Fruit fly (Drosophila melanogaster) whole organism, embryonic: ENCODE results near the gene Lsp1alpha.

Experiments
- Abd-B ChIP-seq: fragments of 200-800 bp; sonication (Bioruptor generic); optimal IDR thresholded peaks from 2 replicates; lab custom pipeline; 2018; ENCODE audit warnings: missing biosample characterization, mild to moderate bottlenecking, missing genetic modification characterization, moderate library complexity
- Aef1 ChIP-seq: fragments of 200-800 bp; sonication (Bioruptor generic); IDR thresholded peaks from 3 replicates; pipeline ENCODE4 v1.3.6; 2022; ENCODE audit warnings: missing biosample characterization, missing genetic modification characterization
- Antp ChIP-seq: fragments of 200-800 bp; sonication (Bioruptor generic); optimal IDR thresholded peaks from 3 replicates; lab custom pipeline; 2016; ENCODE audit warnings: missing biosample characterization, missing genetic modification characterization
- C15 ChIP-seq: fragments of 200-800 bp; sonication (Bioruptor generic); IDR thresholded peaks from 3 replicates; pipeline ENCODE4 v1.3.6; 2022; ENCODE audit warnings: missing biosample characterization, missing genetic modification characterization
- CG10431 ChIP-seq: fragments of 200-800 bp; sonication (Bioruptor generic); optimal IDR thresholded peaks from 3 replicates; lab custom pipeline; 2018; ENCODE audit warnings: missing biosample characterization, mild to moderate bottlenecking, missing genetic modification characterization
- CG10979 ChIP-seq: fragments of 200-800 bp; sonication (Bioruptor generic); optimal IDR thresholded peaks from 2 replicates; lab custom pipeline; 2018; ENCODE audit warnings: missing biosample characterization, mild to moderate bottlenecking, missing genetic modification characterization, moderate library complexity
- CG11695 ChIP-seq: fragments of 200-800 bp; sonication (Bioruptor generic); IDR thresholded peaks from 3 replicates; pipeline ENCODE4 v1.3.6; 2022; ENCODE audit warnings: missing biosample characterization, missing genetic modification characterization
- CG12236 ChIP-seq: fragments of 200-800 bp; sonication (Bioruptor generic); optimal IDR thresholded peaks from 2 replicates; lab custom pipeline; 2016; ENCODE audit warnings: missing biosample characterization, missing genetic modification characterization
- CG12942 ChIP-seq: fragments of 200-800 bp; sonication (Bioruptor generic); optimal IDR thresholded peaks from 3 replicates; lab custom pipeline; 2016; ENCODE audit warnings: missing biosample characterization, missing genetic modification characterization
- CG13287 ChIP-seq: fragments of 200-800 bp; sonication (Bioruptor generic); IDR thresholded peaks from 2 replicates; pipeline ENCODE4 v1.3.6; 2022; ENCODE audit warnings: missing biosample characterization, missing genetic modification characterization; ENCODE audit not compliant: partially characterized antibody
- CG15269 ChIP-seq: fragments of 200-800 bp; sonication (Bioruptor generic); optimal IDR thresholded peaks from 2 replicates; lab custom pipeline; 2018; ENCODE audit warnings: missing biosample characterization, mild to moderate bottlenecking, missing genetic modification characterization, moderate library complexity
- CG15601 ChIP-seq: fragments of 200-800 bp; sonication (Bioruptor generic); optimal IDR thresholded peaks from 3 replicates; lab custom pipeline; 2019; ENCODE audit warnings: missing biosample characterization, mild to moderate bottlenecking, missing genetic modification characterization, moderate library complexity
- CG15696 ChIP-seq: fragments of 200-800 bp; sonication (Bioruptor generic); optimal IDR thresholded peaks from 2 replicates; lab custom pipeline; 2019; ENCODE audit warnings: missing biosample characterization, mild to moderate bottlenecking, missing genetic modification characterization, moderate library complexity
- CG1602 ChIP-seq: fragments of 200-800 bp; sonication (Bioruptor generic); optimal IDR thresholded peaks from 3 replicates; lab custom pipeline; 2016; ENCODE audit warnings: missing biosample characterization, missing genetic modification characterization
- CG18262 ChIP-seq: fragments of 200-800 bp; optimal IDR thresholded peaks from 3 replicates; lab custom pipeline; 2019; ENCODE audit warnings: missing biosample characterization, mild to moderate bottlenecking, missing genetic modification characterization, moderate library complexity
- CG2120 ChIP-seq: fragments of 200-800 bp; sonication (Bioruptor generic); optimal IDR thresholded peaks from 3 replicates; lab custom pipeline; 2016; ENCODE audit warnings: missing biosample characterization, missing genetic modification characterization
- CG2678 ChIP-seq: fragments of 200-800 bp; sonication (Bioruptor generic); optimal IDR thresholded peaks from 3 replicates; lab custom pipeline; 2019; ENCODE audit warnings: missing biosample characterization, mild to moderate bottlenecking, missing genetic modification characterization, moderate library complexity
- CG32772 ChIP-seq: fragments of 200-800 bp; sonication (Bioruptor generic); IDR thresholded peaks from 2 replicates; pipeline ENCODE4 v1.3.6; 2022; ENCODE audit warnings: missing biosample characterization, missing genetic modification characterization
- CG34422 ChIP-seq: fragments of 200-800 bp; sonication (Bioruptor generic); IDR thresholded peaks from 3 replicates; pipeline ENCODE4 v1.3.6; 2022; ENCODE audit warnings: missing biosample characterization, missing genetic modification characterization
- CG43689 ChIP-seq: fragments of 200-800 bp; sonication (Bioruptor generic); IDR thresholded peaks from 2 replicates; pipeline ENCODE4 v1.3.6; 2022; ENCODE audit warnings: missing biosample characterization, missing genetic modification characterization
- CG4424 ChIP-seq: fragments of 200-800 bp; sonication (Bioruptor generic); optimal IDR thresholded peaks from 3 replicates; lab custom pipeline; 2016; ENCODE audit warnings: missing biosample characterization, missing genetic modification characterization
- CG8478 ChIP-seq: fragments of >200 bp; optimal IDR thresholded peaks from 2 replicates; lab custom pipeline; 2018
- CTCF ChIP-seq: fragments of 200-800 bp; sonication (Bioruptor generic); optimal IDR thresholded peaks from 2 replicates; lab custom pipeline; 2017; ENCODE audit warnings: missing biosample characterization, mild to moderate bottlenecking, missing genetic modification characterization, moderate library complexity
- Dip2 ChIP-seq: fragments of 200-800 bp; sonication (Bioruptor generic); IDR thresholded peaks from 2 replicates; pipeline ENCODE4 v1.3.6; 2022; ENCODE audit warnings: missing biosample characterization, missing genetic modification characterization
- Drgx ChIP-seq: fragments of 200-800 bp; sonication (Bioruptor generic); IDR thresholded peaks from 2 replicates; pipeline ENCODE4 v1.3.6; 2022; ENCODE audit warnings: missing biosample characterization, missing genetic modification characterization
- ERR ChIP-seq: fragments of 200-800 bp; sonication (Bioruptor generic); optimal IDR thresholded peaks from 2 replicates; lab custom pipeline; 2016; ENCODE audit warnings: missing biosample characterization, missing genetic modification characterization
- HLHmδ ChIP-seq: fragments of 200-800 bp; sonication (Bioruptor generic); optimal IDR thresholded peaks from 2 replicates; lab custom pipeline; 2018; ENCODE audit warnings: missing biosample characterization, mild to moderate bottlenecking, missing genetic modification characterization, moderate library complexity
- Hey ChIP-seq: fragments of 200-800 bp; sonication (Bioruptor generic); optimal IDR thresholded peaks from 3 replicates; lab custom pipeline; 2018; ENCODE audit warnings: missing biosample characterization, mild to moderate bottlenecking, missing genetic modification characterization
- MESR4 ChIP-seq: fragments of 200-800 bp; sonication (Bioruptor generic); optimal IDR thresholded peaks from 2 replicates; lab custom pipeline; 2018; ENCODE audit warnings: missing biosample characterization, mild to moderate bottlenecking, missing genetic modification characterization, moderate library complexity
- Mes4 ChIP-seq: fragments of 200-800 bp; sonication (Bioruptor generic); optimal IDR thresholded peaks from 2 replicates; lab custom pipeline; 2016; ENCODE audit warnings: missing biosample characterization, missing genetic modification characterization
- NfI ChIP-seq: fragments of 200-800 bp; sonication (Bioruptor generic); optimal IDR thresholded peaks from 3 replicates; lab custom pipeline; 2018; ENCODE audit warnings: missing biosample characterization, mild to moderate bottlenecking, missing genetic modification characterization, moderate library complexity
- Opbp ChIP-seq: fragments of 200-800 bp; sonication (Bioruptor generic); IDR thresholded peaks from 3 replicates; pipeline ENCODE4 v1.3.6; 2022; ENCODE audit warnings: missing biosample characterization, missing genetic modification characterization; ENCODE audit not compliant: partially characterized antibody
- PHDP ChIP-seq: fragments of 200-800 bp; sonication (Bioruptor generic); optimal IDR thresholded peaks from 3 replicates; lab custom pipeline; 2018; ENCODE audit warnings: missing biosample characterization, mild to moderate bottlenecking, missing genetic modification characterization, moderate library complexity
- Pdp1 ChIP-seq, 2 experiments: fragments of 200-800 bp; sonication (Bioruptor generic); optimal IDR thresholded peaks; 3 replicates each; lab custom pipeline; 2016; ENCODE audit warnings: missing biosample characterization in 2 of 2, missing genetic modification characterization in 2 of 2, mild to moderate bottlenecking in 1 of 2, moderate library complexity in 1 of 2
- Ptx1 ChIP-seq: fragments of 200-800 bp; sonication (Bioruptor generic); IDR thresholded peaks from 2 replicates; pipeline ENCODE4 v1.3.6; 2022; ENCODE audit warnings: missing biosample characterization, missing genetic modification characterization
- Scr ChIP-seq: fragments of 200-800 bp; sonication (Bioruptor generic); IDR thresholded peaks from 2 replicates; pipeline ENCODE4 v1.3.6; 2022; ENCODE audit warnings: missing biosample characterization, missing genetic modification characterization; ENCODE audit not compliant: partially characterized antibody
- Six4 ChIP-seq: fragments of 200-800 bp; sonication (Bioruptor generic); optimal IDR thresholded peaks from 2 replicates; lab custom pipeline; 2016; ENCODE audit warnings: missing biosample characterization, missing genetic modification characterization
- al ChIP-seq: fragments of 200-800 bp; sonication (Bioruptor generic); IDR thresholded peaks from 2 replicates; pipeline ENCODE4 v1.3.6; 2022; ENCODE audit warnings: missing biosample characterization, missing genetic modification characterization
- az2 ChIP-seq: fragments of 200-800 bp; sonication (Bioruptor generic); optimal IDR thresholded peaks from 3 replicates; lab custom pipeline; 2016; ENCODE audit warnings: missing biosample characterization, missing genetic modification characterization
- jing ChIP-seq: fragments of 200-800 bp; sonication (Bioruptor generic); optimal IDR thresholded peaks from 2 replicates; lab custom pipeline; 2018; ENCODE audit warnings: missing biosample characterization, mild to moderate bottlenecking, missing genetic modification characterization
- jumu ChIP-seq: fragments of 200-800 bp; sonication (Bioruptor generic); optimal IDR thresholded peaks from 3 replicates; lab custom pipeline; 2016; ENCODE audit warnings: missing biosample characterization, missing genetic modification characterization
- pita ChIP-seq: fragments of 200-800 bp; sonication (Bioruptor generic); optimal IDR thresholded peaks from 2 replicates; lab custom pipeline; 2017; ENCODE audit warnings: missing biosample characterization, mild to moderate bottlenecking, missing genetic modification characterization
- pzg ChIP-seq: fragments of 200-800 bp; sonication (Bioruptor generic); optimal IDR thresholded peaks from 3 replicates; lab custom pipeline; 2018; ENCODE audit warnings: missing biosample characterization, mild to moderate bottlenecking, missing genetic modification characterization, moderate library complexity
- rib ChIP-seq: fragments of 200-800 bp; sonication (Bioruptor generic); IDR thresholded peaks from 2 replicates; pipeline ENCODE4 v1.3.6; 2022; ENCODE audit warnings: missing biosample characterization, missing genetic modification characterization
- slou ChIP-seq: fragments of 200-800 bp; sonication (Bioruptor generic); optimal IDR thresholded peaks from 3 replicates; lab custom pipeline; 2016; ENCODE audit warnings: missing biosample characterization, missing genetic modification characterization
- sob ChIP-seq: fragments of 200-800 bp; sonication (Bioruptor generic); IDR thresholded peaks from 2 replicates; pipeline ENCODE4 v1.3.6; 2022; ENCODE audit warnings: missing biosample characterization, missing genetic modification characterization
- sqz ChIP-seq: fragments of 200-800 bp; sonication (Bioruptor generic); optimal IDR thresholded peaks from 3 replicates; lab custom pipeline; 2018; ENCODE audit warnings: missing biosample characterization, mild to moderate bottlenecking, missing genetic modification characterization
- tio ChIP-seq: fragments of 200-800 bp; sonication (Bioruptor generic); optimal IDR thresholded peaks from 2 replicates; lab custom pipeline; 2017; ENCODE audit warnings: missing biosample characterization, missing genetic modification characterization, inconsistent platforms
- vnd ChIP-seq: fragments of 200-800 bp; sonication (Bioruptor generic); IDR thresholded peaks from 3 replicates; pipeline ENCODE4 v1.3.6; 2022; ENCODE audit warnings: missing biosample characterization, missing genetic modification characterization; ENCODE audit not compliant: partially characterized antibody
- wor ChIP-seq: fragments of 200-800 bp; sonication (Bioruptor generic); IDR thresholded peaks from 2 replicates; pipeline ENCODE4 v1.3.6; 2022; ENCODE audit warnings: missing biosample characterization, missing genetic modification characterization
- zfh2 ChIP-seq: fragments of 200-800 bp; sonication (Bioruptor generic); optimal IDR thresholded peaks from 2 replicates; lab custom pipeline; 2016; ENCODE audit warnings: missing biosample characterization, missing genetic modification characterization

Gene Lsp1alpha

DNA sequence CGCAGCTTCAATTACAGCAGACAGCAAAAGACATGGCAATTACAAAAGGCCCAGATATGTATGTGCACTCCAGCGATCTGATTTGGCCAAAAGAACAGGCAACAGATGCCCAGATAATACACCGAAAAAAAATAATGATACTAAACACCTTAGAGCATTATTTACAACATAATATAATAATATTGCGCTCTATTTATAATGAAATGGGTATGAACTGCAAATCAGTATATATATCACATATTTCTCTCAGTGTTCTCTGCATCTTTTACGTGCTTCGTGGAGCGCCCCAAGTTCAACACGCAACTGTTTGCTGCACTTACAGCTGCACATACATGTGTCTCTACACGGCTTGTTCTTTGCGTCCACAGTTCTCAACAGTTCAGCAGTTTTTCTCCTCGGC, 17.5 kb downstream of the Lsp1alpha start (continued):
- TF ChIP-seq Opbp (GFP tag; lab: Robert Waterston, UW) (no peak), Aef1 (no peak), Abd-B (GFP tag; lab: Kevin White, UChicago) (no peak), sqz (no peak), CG15269 (tag; lab: Kevin White, UChicago) (no peak), PHDP (no peak), Ptx1 (GFP tag; lab: Robert Waterston, UW) (peak; percentile 42), jumu (GFP tag; lab: Kevin White, UChicago) (no peak), ERR (GFP tag; lab: Kevin White, UChicago) (no peak), CG12942 (GFP tag; lab: Kevin White, UChicago) (no peak), Hey (no peak), Dip2 (GFP tag; lab: Robert Waterston, UW) (no peak), jing (no peak), CG13287 (GFP tag; lab: Robert Waterston, UW) (no peak), CG11695 (GFP tag; lab: Robert Waterston, UW) (0 out of 3 replicates have a peak, but pooled peaks have one; percentile 6), CG15601 (tag; lab: Kevin White, UChicago) (no peak), CG10979 (tag; lab: Kevin White, UChicago) (peak; percentile 12), CG18262 (tag; lab: Kevin White, UChicago) (peak; percentile 41), slou (GFP tag; lab: Kevin White, UChicago) (no peak), Drgx (GFP tag; lab: Robert Waterston, UW) (peak; percentile 65), NfI (GFP tag; lab: Kevin White, UChicago) (no peak), zfh2 (GFP tag; lab: Kevin White, UChicago) (no peak), C15 (GFP tag; lab: Robert Waterston, UW) (no peak), CG4424 (GFP tag; lab: Kevin White, UChicago) (peak; percentile 5), sob (GFP tag; lab: Robert Waterston, UW) (no peak), pita (GFP tag; lab: Kevin White, UChicago) (no peak), CG1602 (no peak), Scr (GFP tag; lab: Robert Waterston, UW) (no peak), CG2120 (GFP tag; lab: Kevin White, UChicago) (no peak), CG32772 (GFP tag; lab: Robert Waterston, UW) (peak; percentile 24; the same call in 1 of the 2 replicates), Six4 (GFP tag; lab: Kevin White, UChicago) (no peak), MESR4 (GFP tag; lab: Kevin White, UChicago) (no peak), HLHmδ (no peak), rib (GFP tag; lab: Robert Waterston, UW) (no peak)

dm6 chrX:12510750-12511649, 20.9 kb downstream of the Lsp1alpha start:
- TF ChIP-seq CG34422 (GFP tag; lab: Robert Waterston, UW): peak; percentile 71; the same call in 2 of the 3 replicates
- TF ChIP-seq CTCF (GFP tag; lab: Kevin White, UChicago): peak; percentile 39
- TF ChIP-seq Pdp1 (GFP tag; optimal IDR thresholded peaks at IDR 0.05; lab: Kevin White, UChicago): peak; percentile 78 to 81
- no peak for TF ChIP-seq CG8478 (lab: Kevin White, UChicago)
- TF ChIP-seq CG10431 (GFP tag; lab: Kevin White, UChicago): peak; percentile 15
- TF ChIP-seq az2 (GFP tag; lab: Kevin White, UChicago): peak; percentile 84
- TF ChIP-seq vnd (GFP tag; lab: Robert Waterston, UW): no peak
- no peak for TF ChIP-seq pzg
- TF ChIP-seq CG43689 (GFP tag; lab: Robert Waterston, UW): no peak
- peak; percentile 21 for TF ChIP-seq CG12236 (GFP tag; lab: Kevin White, UChicago)
- TF ChIP-seq Antp: peak; percentile 53
- peak; percentile 86 for TF ChIP-seq CG2678
- 0 out of 2 replicates have a peak, but pooled peaks have one; percentile 37 for TF ChIP-seq al (GFP tag; lab: Robert Waterston, UW)
- TF ChIP-seq wor: peak; percentile 36; the same call in 1 of the 2 replicates
- TF ChIP-seq jumu (GFP tag; lab: Kevin White, UChicago): peak; percentile 56
- peak; percentile 81 for TF ChIP-seq CG15696 (tag; lab: Kevin White, UChicago)
- peak; percentile 50 for TF ChIP-seq Mes4
- TF ChIP-seq tio (GFP tag; lab: Kevin White, UChicago): peak; percentile 66
